Fruit fly (Drosophila melanogaster): ENCODE data around the gene mrn.

mrn gene

DNA sequence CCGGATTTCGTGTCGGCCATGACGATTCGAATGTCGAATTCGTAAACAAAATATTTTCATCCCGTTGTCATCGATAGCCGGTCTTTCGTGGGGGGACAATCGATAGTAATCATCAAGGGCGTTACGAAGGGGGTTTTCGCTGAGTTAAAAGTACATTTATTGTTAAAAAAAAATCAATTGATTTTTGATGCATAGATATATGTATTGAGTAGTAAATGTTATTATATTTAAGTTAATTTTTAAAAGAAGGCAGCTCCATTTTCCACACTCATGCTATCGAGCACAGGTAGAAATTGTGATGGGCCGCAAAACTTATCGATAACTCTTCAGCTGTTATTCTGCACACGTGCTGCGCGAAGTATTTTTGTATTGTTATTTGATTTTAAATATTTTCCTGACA lies at the start of gene mrn, which contains the start of gene CG12301 (continued):
- TF ChIP-seq sima (GFP tag; optimal IDR thresholded peaks at IDR 0.05) (no peak), CG17802 (tag; optimal IDR thresholded peaks at IDR 0.05) (peak; percentile 51), sisA (GFP tag; IDR thresholded peaks at IDR 0.05) (peak; percentile 76), CG10565 (GFP tag; optimal IDR thresholded peaks at IDR 0.05) (no peak), GATAe (GFP tag; conservative IDR thresholded peaks at IDR 0.05) (peak; percentile 81), hbn (GFP tag; IDR thresholded peaks at IDR 0.05; ENCODE audit: partially characterized antibody) (peak; percentile 91), CG18476 (GFP tag; optimal IDR thresholded peaks at IDR 0.05) (peak; percentile 35), crol (GFP tag; IDR thresholded peaks at IDR 0.05) (no peak), ash1 (GFP tag; optimal IDR thresholded peaks at IDR 0.05) (no peak), chm (GFP tag; IDR thresholded peaks at IDR 0.05) (0 out of 2 replicates have a peak, but pooled peaks have one; percentile 48), Side (GFP tag; optimal IDR thresholded peaks at IDR 0.05) (no peak), CG31224 (GFP tag; IDR thresholded peaks at IDR 0.05) (peak; percentile 73), Hmr (GFP tag; optimal IDR thresholded peaks at IDR 0.05) (no peak), fd3F (GFP tag; optimal IDR thresholded peaks at IDR 0.05) (peak; percentile 50), Blimp-1 (GFP tag; optimal IDR thresholded peaks at IDR 0.05) (no peak), Aef1 (GFP tag; IDR thresholded peaks at IDR 0.05) (peak; percentile 92), YL-1 (GFP tag; optimal IDR thresholded peaks at IDR 0.05) (peak; percentile 69), lbe (GFP tag; optimal IDR thresholded peaks at IDR 0.05) (peak; percentile 78), ato (GFP tag; IDR thresholded peaks at IDR 0.05; ENCODE audit: partially characterized antibody) (peak; percentile 66), ab (GFP tag; optimal IDR thresholded peaks at IDR 0.05) (no peak), dati (GFP tag; IDR thresholded peaks at IDR 0.05) (peak; percentile 84), CG11695 (GFP tag; IDR thresholded peaks at IDR 0.05) (peak; percentile 75), salm (tag; optimal IDR thresholded peaks at IDR 0.05) (no peak), CG4820 (GFP tag; optimal IDR thresholded peaks at IDR 0.05) (peak; percentile 40), p53 (GFP tag; optimal IDR thresholded peaks at IDR 0.05) (no peak)

DNA sequence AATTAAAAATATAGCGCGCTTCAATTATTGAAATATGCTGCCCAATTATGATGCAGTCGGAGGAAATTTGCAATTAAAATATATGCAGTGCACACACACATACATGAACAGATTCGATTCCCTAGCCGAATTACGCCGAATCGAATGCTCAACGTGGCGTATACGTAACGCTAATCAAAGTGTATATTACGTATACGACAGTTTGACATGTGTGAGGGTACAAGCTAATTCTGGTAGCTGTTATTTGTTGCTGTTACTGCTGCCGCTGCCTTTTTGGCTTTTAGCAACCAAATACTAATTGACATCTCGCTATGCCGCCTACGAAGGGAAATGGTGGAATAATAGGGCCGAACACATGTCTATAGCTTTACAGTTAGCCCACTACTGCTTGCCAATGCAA lies 47.0 kb upstream of the mrn start:
- TF ChIP-seq fd64A (GFP tag; optimal IDR thresholded peaks at IDR 0.05) = no peak
- TF ChIP-seq Med (GFP tag) = peak; percentile 25
- no peak for TF ChIP-seq Scr (GFP tag; IDR thresholded peaks at IDR 0.05; ENCODE audit: partially characterized antibody)
- TF ChIP-seq unpg (GFP tag; optimal IDR thresholded peaks at IDR 0.05) = no peak
- no peak for TF ChIP-seq Dfd (GFP tag; optimal IDR thresholded peaks at IDR 0.05)
- no peak for TF ChIP-seq CG10462 (GFP tag; optimal IDR thresholded peaks at IDR 0.05)
- no peak for TF ChIP-seq so (GFP tag; IDR thresholded peaks at IDR 0.05)
- TF ChIP-seq caup (GFP tag; optimal IDR thresholded peaks at IDR 0.05; ENCODE audit: severe bottlenecking) = no peak
- no peak for TF ChIP-seq phol (tag; optimal IDR thresholded peaks at IDR 0.05)
- TF ChIP-seq vvl (GFP tag; IDR thresholded peaks at IDR 0.05) = no peak
- no peak for TF ChIP-seq CG10321 (GFP tag; IDR thresholded peaks at IDR 0.05)
- TF ChIP-seq fd3F (GFP tag; optimal IDR thresholded peaks at IDR 0.05) = no peak
- no peak for TF ChIP-seq sim (GFP tag; IDR thresholded peaks at IDR 0.05)
- no peak for TF ChIP-seq CG4328 (GFP tag; optimal IDR thresholded peaks at IDR 0.05)
- peak; percentile 31 for TF ChIP-seq CG9437 (GFP tag; optimal IDR thresholded peaks at IDR 0.05)
- no peak for TF ChIP-seq schlank (tag; optimal IDR thresholded peaks at IDR 0.05)
- TF ChIP-seq pzg (GFP tag; optimal IDR thresholded peaks at IDR 0.05) = no peak
- TF ChIP-seq Poxn (GFP tag; IDR thresholded peaks at IDR 0.05) = no peak
- no peak for TF ChIP-seq stwl (tag; optimal IDR thresholded peaks at IDR 0.05)
- TF ChIP-seq p53 (GFP tag; optimal IDR thresholded peaks at IDR 0.05) = no peak
- no peak for TF ChIP-seq nom (GFP tag; optimal IDR thresholded peaks at IDR 0.05)
- no peak for TF ChIP-seq CG8765 (GFP tag; IDR thresholded peaks at IDR 0.05)
- no peak for TF ChIP-seq Rx (GFP tag; IDR thresholded peaks at IDR 0.05)
- no peak for TF ChIP-seq Dbx (GFP tag; IDR thresholded peaks at IDR 0.05)
- TF ChIP-seq CG8359 (GFP tag; optimal IDR thresholded peaks at IDR 0.05; ENCODE audit: borderline replicate concordance) = no peak
- TF ChIP-seq CG12155 (GFP tag; optimal IDR thresholded peaks at IDR 0.05) = no peak
- no peak for TF ChIP-seq CG3838 (GFP tag; optimal IDR thresholded peaks at IDR 0.05)
- no peak for TF ChIP-seq CG13424 (tag; optimal IDR thresholded peaks at IDR 0.05)
- no peak for TF ChIP-seq psq (GFP tag; optimal IDR thresholded peaks at IDR 0.05)

All from whole organism, embryonic.